Fruit fly (Drosophila melanogaster) whole organism, prepupa: Measurements from ENCODE around the gene CG6962.

ENCODE experiments used
- CG11762 ChIP-seq: fragments of 200-800 bp; sonication (Bioruptor generic); optimal IDR thresholded peaks from 3 replicates; lab custom pipeline; 2016; ENCODE audit warnings: missing biosample characterization, missing genetic modification characterization; ENCODE audit not compliant: insufficient read depth
- CG3032 ChIP-seq: fragments of 200-800 bp; optimal IDR thresholded peaks from 2 replicates; lab custom pipeline; 2019; ENCODE audit warnings: missing biosample characterization, mild to moderate bottlenecking, missing genetic modification characterization, moderate library complexity
- Gug ChIP-seq: fragments of 200-800 bp; sonication (Bioruptor generic); IDR thresholded peaks from 2 replicates; pipeline ENCODE4 v1.3.6; 2022; ENCODE audit warnings: missing biosample characterization, missing genetic modification characterization
- Sox102F ChIP-seq: fragments of 200-800 bp; sonication (Bioruptor generic); optimal IDR thresholded peaks from 2 replicates; lab custom pipeline; 2016; ENCODE audit warnings: missing biosample characterization, mild to moderate bottlenecking, missing genetic modification characterization
- salr ChIP-seq, 2 experiments: fragments of 200-800 bp; sonication (Bioruptor generic); optimal IDR thresholded peaks; 3 replicates each; lab custom pipeline; 2016 to 2018; ENCODE audit warnings: missing biosample characterization in 2 of 2, missing genetic modification characterization in 2 of 2, mild to moderate bottlenecking in 1 of 2

DNA sequence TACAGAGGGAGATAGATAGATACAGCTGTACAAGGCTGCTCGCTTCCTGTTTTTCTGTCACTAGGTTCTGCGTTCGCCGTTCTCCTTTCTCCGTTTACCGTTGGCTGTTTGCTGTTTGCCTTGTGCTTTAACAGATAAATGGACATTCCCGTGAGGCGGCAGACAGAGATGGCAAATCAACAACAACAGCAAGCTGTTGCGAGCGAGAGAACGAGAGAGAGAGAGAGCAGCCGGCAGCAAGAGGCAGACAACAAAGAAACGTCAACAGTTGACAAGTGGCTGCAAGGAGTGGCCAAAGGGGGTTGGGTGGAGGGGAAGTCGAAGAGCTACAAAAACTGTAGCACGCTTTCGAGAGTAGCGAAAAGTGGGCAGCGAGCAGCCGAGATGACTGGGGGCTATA is 48.9 kb downstream of the CG6962 start:
- TF ChIP-seq Gug (GFP tag; lab: Robert Waterston, UW) = no peak
- TF ChIP-seq salr (GFP tag; optimal IDR thresholded peaks at IDR 0.05; lab: Kevin White, UChicago) = no peak
- no peak for TF ChIP-seq CG3032 (tag; lab: Kevin White, UChicago)
- no peak for TF ChIP-seq Sox102F (GFP tag; lab: Kevin White, UChicago)
- no peak for TF ChIP-seq CG11762 (GFP tag; lab: Kevin White, UChicago)
